Fruit fly (Drosophila melanogaster) whole organism, prepupa: ENCODE data around the gene dy.

Experiments used
- Blimp-1 ChIP-seq: fragments of 200-800 bp; sonication (Bioruptor generic); optimal IDR thresholded peaks from 3 replicates; lab custom pipeline; 2017; ENCODE audit warnings: missing biosample characterization, missing genetic modification characterization, mild to moderate bottlenecking, moderate library complexity, missing genetic modification reagents
- CG10631 ChIP-seq: fragments of 200-800 bp; sonication (Bioruptor generic); optimal IDR thresholded peaks from 2 replicates; lab custom pipeline; 2016; ENCODE audit warnings: missing biosample characterization, missing genetic modification characterization
- CG10669 ChIP-seq: fragments of 200-800 bp; sonication (Bioruptor generic); optimal IDR thresholded peaks from 3 replicates; lab custom pipeline; 2018; ENCODE audit warnings: missing biosample characterization, mild to moderate bottlenecking, missing genetic modification characterization, moderate library complexity
- CG11762 ChIP-seq: fragments of 200-800 bp; sonication (Bioruptor generic); optimal IDR thresholded peaks from 3 replicates; lab custom pipeline; 2016; ENCODE audit warnings: missing biosample characterization, missing genetic modification characterization; ENCODE audit not compliant: insufficient read depth
- CG15336 ChIP-seq: fragments of 200-800 bp; sonication (Bioruptor generic); IDR thresholded peaks from 2 replicates; pipeline ENCODE4 v1.3.6; 2022; ENCODE audit warnings: missing biosample characterization, missing genetic modification characterization
- CG16779 ChIP-seq: fragments of 200-800 bp; sonication (Bioruptor generic); optimal IDR thresholded peaks from 3 replicates; lab custom pipeline; 2017; ENCODE audit warnings: missing biosample characterization, mild to moderate bottlenecking, missing genetic modification characterization
- CG31627 ChIP-seq: fragments of 200-800 bp; sonication (Bioruptor generic); optimal IDR thresholded peaks from 3 replicates; lab custom pipeline; 2016; ENCODE audit warnings: missing biosample characterization, missing genetic modification characterization
- CG32006 ChIP-seq: fragments of 200-800 bp; sonication (Bioruptor generic); optimal IDR thresholded peaks from 3 replicates; lab custom pipeline; 2017; ENCODE audit warnings: missing biosample characterization, mild to moderate bottlenecking, missing genetic modification characterization
- CG34406 ChIP-seq: fragments of 200-800 bp; sonication (Bioruptor generic); optimal IDR thresholded peaks from 3 replicates; lab custom pipeline; 2016; ENCODE audit warnings: missing biosample characterization, missing genetic modification characterization
- CG3919 ChIP-seq: fragments of 200-800 bp; sonication (Bioruptor generic); optimal IDR thresholded peaks from 3 replicates; lab custom pipeline; 2016; ENCODE audit warnings: missing biosample characterization, missing genetic modification characterization
- CG6163 ChIP-seq: fragments of 200-800 bp; sonication (Bioruptor generic); IDR thresholded peaks from 3 replicates; pipeline ENCODE4 v1.3.6; 2022; ENCODE audit warnings: missing biosample characterization, missing genetic modification characterization
- CG6276 ChIP-seq: fragments of 200-800 bp; sonication (Bioruptor generic); optimal IDR thresholded peaks from 2 replicates; lab custom pipeline; 2017; ENCODE audit warnings: missing biosample characterization, mild to moderate bottlenecking, missing genetic modification characterization
- CG6792 ChIP-seq: fragments of 200-800 bp; sonication (Bioruptor generic); optimal IDR thresholded peaks from 3 replicates; lab custom pipeline; 2016; ENCODE audit warnings: missing biosample characterization, missing genetic modification characterization
- CG6808 ChIP-seq: fragments of 200-800 bp; sonication (Bioruptor generic); optimal IDR thresholded peaks from 3 replicates; lab custom pipeline; 2017; ENCODE audit warnings: missing biosample characterization, missing genetic modification characterization, mild to moderate bottlenecking, moderate library complexity, missing genetic modification reagents
- CG6854 ChIP-seq: fragments of 200-800 bp; sonication (Bioruptor generic); optimal IDR thresholded peaks from 2 replicates; lab custom pipeline; 2017; ENCODE audit warnings: missing biosample characterization, mild to moderate bottlenecking, missing genetic modification characterization
- CG8119 ChIP-seq: fragments of 200-800 bp; sonication (Bioruptor generic); IDR thresholded peaks from 3 replicates; pipeline ENCODE4 v1.3.6; 2022; ENCODE audit warnings: missing biosample characterization, missing genetic modification characterization
- CG8319 ChIP-seq: fragments of 200-800 bp; sonication (Bioruptor generic); optimal IDR thresholded peaks from 3 replicates; lab custom pipeline; 2016; ENCODE audit warnings: missing biosample characterization, missing genetic modification characterization
- CG8632 ChIP-seq: fragments of 200-800 bp; sonication (Bioruptor generic); optimal IDR thresholded peaks from 3 replicates; lab custom pipeline; 2016; ENCODE audit warnings: missing biosample characterization, missing genetic modification characterization
- CG9139 ChIP-seq: fragments of 200-800 bp; sonication (Bioruptor generic); optimal IDR thresholded peaks from 3 replicates; lab custom pipeline; 2017; ENCODE audit warnings: missing biosample characterization, mild to moderate bottlenecking, missing genetic modification characterization
- Eip78C ChIP-seq: fragments of 200-800 bp; sonication (Bioruptor generic); peaks from one replicate; lab custom pipeline; 2016; ENCODE audit warnings: missing biosample characterization, missing genetic modification characterization
- Ets21C ChIP-seq: fragments of 200-800 bp; sonication (Bioruptor generic); optimal IDR thresholded peaks from 3 replicates; lab custom pipeline; 2016; ENCODE audit warnings: missing biosample characterization, missing genetic modification characterization
- Ets96B ChIP-seq: fragments of 200-800 bp; optimal IDR thresholded peaks from 2 replicates; lab custom pipeline; 2019; ENCODE audit warnings: missing biosample characterization, mild to moderate bottlenecking, missing genetic modification characterization, moderate library complexity
- Hr38 ChIP-seq: sonication (Bioruptor generic); optimal IDR thresholded peaks from 2 replicates; lab custom pipeline; 2016; ENCODE audit warnings: missing biosample characterization, missing genetic modification characterization
- Hr39 ChIP-seq: fragments of 200-800 bp; sonication (Bioruptor generic); optimal IDR thresholded peaks from 2 replicates; lab custom pipeline; 2016; ENCODE audit warnings: missing biosample characterization, missing genetic modification characterization
- Hr4 ChIP-seq: fragments of 200-800 bp; sonication (Bioruptor generic); optimal IDR thresholded peaks from 3 replicates; lab custom pipeline; 2016; ENCODE audit warnings: missing biosample characterization, missing genetic modification characterization
- Lpt ChIP-seq: fragments of 200-800 bp; sonication (Bioruptor generic); optimal IDR thresholded peaks from 3 replicates; lab custom pipeline; 2016; ENCODE audit warnings: missing biosample characterization, missing genetic modification characterization
- OdsH ChIP-seq: fragments of 200-800 bp; sonication (Bioruptor generic); optimal IDR thresholded peaks from 3 replicates; lab custom pipeline; 2016; ENCODE audit warnings: missing biosample characterization, missing genetic modification characterization
- Sox102F ChIP-seq: fragments of 200-800 bp; sonication (Bioruptor generic); optimal IDR thresholded peaks from 2 replicates; lab custom pipeline; 2016; ENCODE audit warnings: missing biosample characterization, mild to moderate bottlenecking, missing genetic modification characterization
- Sox14 ChIP-seq: fragments of 200-800 bp; sonication (Bioruptor generic); optimal IDR thresholded peaks from 3 replicates; lab custom pipeline; 2016; ENCODE audit warnings: missing biosample characterization, missing genetic modification characterization
- Sox15 ChIP-seq: fragments of 200-800 bp; sonication (Bioruptor generic); optimal IDR thresholded peaks from 3 replicates; lab custom pipeline; 2016; ENCODE audit warnings: missing biosample characterization, missing genetic modification characterization
- acj6 ChIP-seq: fragments of 200-800 bp; sonication (Bioruptor generic); optimal IDR thresholded peaks from 3 replicates; lab custom pipeline; 2016; ENCODE audit warnings: missing biosample characterization, missing genetic modification characterization
- cyc ChIP-seq: fragments of 200-800 bp; sonication (Bioruptor generic); optimal IDR thresholded peaks from 3 replicates; lab custom pipeline; 2016; ENCODE audit warnings: missing biosample characterization, missing genetic modification characterization
- dsx ChIP-seq: fragments of 200-800 bp; optimal IDR thresholded peaks from 3 replicates; lab custom pipeline; 2019; ENCODE audit warnings: missing biosample characterization, mild to moderate bottlenecking, missing genetic modification characterization, moderate library complexity; ENCODE audit not compliant: poor library complexity, severe bottlenecking
- esn ChIP-seq: fragments of 200-800 bp; sonication (Bioruptor generic); optimal IDR thresholded peaks from 2 replicates; lab custom pipeline; 2016; ENCODE audit warnings: missing biosample characterization, mild to moderate bottlenecking, missing genetic modification characterization, moderate library complexity
- fd59A ChIP-seq: fragments of 200-800 bp; sonication (Bioruptor generic); optimal IDR thresholded peaks from 2 replicates; lab custom pipeline; 2017; ENCODE audit warnings: missing biosample characterization, mild to moderate bottlenecking, missing genetic modification characterization, missing genetic modification reagents
- fkh ChIP-seq: fragments of 200-800 bp; sonication (Bioruptor generic); optimal IDR thresholded peaks from 3 replicates; lab custom pipeline; 2017; ENCODE audit warnings: missing biosample characterization, mild to moderate bottlenecking, missing genetic modification characterization, moderate library complexity
- lz ChIP-seq: fragments of 200-800 bp; sonication (Bioruptor generic); optimal IDR thresholded peaks from 3 replicates; lab custom pipeline; 2016; ENCODE audit warnings: missing biosample characterization, missing genetic modification characterization
- net ChIP-seq: fragments of 200-800 bp; sonication (Bioruptor generic); optimal IDR thresholded peaks from 3 replicates; lab custom pipeline; 2016; ENCODE audit warnings: missing biosample characterization, missing genetic modification characterization
- pdm3 ChIP-seq: fragments of 200-800 bp; sonication (Bioruptor generic); optimal IDR thresholded peaks from 3 replicates; lab custom pipeline; 2016; ENCODE audit warnings: missing biosample characterization, missing genetic modification characterization
- salr ChIP-seq, 2 experiments: fragments of 200-800 bp; sonication (Bioruptor generic); optimal IDR thresholded peaks; 3 replicates each; lab custom pipeline; 2016 to 2018; ENCODE audit warnings: missing biosample characterization in 2 of 2, missing genetic modification characterization in 2 of 2, mild to moderate bottlenecking in 1 of 2
- ss ChIP-seq, 2 experiments: fragments of 200-800 bp; sonication (Bioruptor generic); optimal IDR thresholded peaks; 2 replicates in 1 of 2; 3 replicates in 1 of 2; lab custom pipeline; 2017 to 2018; ENCODE audit warnings: mild to moderate bottlenecking in 2 of 2, missing biosample characterization in 2 of 2, missing genetic modification characterization in 2 of 2, moderate library complexity in 1 of 2
- svp ChIP-seq: fragments of 200-800 bp; sonication (Bioruptor generic); peaks from one replicate; lab custom pipeline; 2016; ENCODE audit warnings: missing biosample characterization, missing genetic modification characterization
- topi ChIP-seq: fragments of 200-800 bp; sonication (Bioruptor generic); optimal IDR thresholded peaks from 3 replicates; lab custom pipeline; 2016; ENCODE audit warnings: missing biosample characterization, missing genetic modification characterization
- vri ChIP-seq: fragments of 200-800 bp; sonication (Bioruptor generic); optimal IDR thresholded peaks from 3 replicates; lab custom pipeline; 2016; ENCODE audit warnings: missing biosample characterization, mild to moderate bottlenecking, missing genetic modification characterization

Gene dy

dm6 chrX:11792415-11793328, 14.1 kb upstream of the dy start, which contains the start of gene CkIIbeta:
Gene CkIIbeta, plus strand, starts transcription at chrX:11792533.
- peak; percentile 17 for TF ChIP-seq dsx (GFP tag; lab: Kevin White, UChicago)
- TF ChIP-seq pdm3, result no peak
- peak; percentile 3 for TF ChIP-seq CG6854
- peak; percentile 17; the same call in 1 of the 2 replicates for TF ChIP-seq CG15336 (GFP tag; lab: Robert Waterston, UW)
- TF ChIP-seq Sox14 (GFP tag; lab: Kevin White, UChicago), result peak; percentile 44
- TF ChIP-seq CG6792 (GFP tag; lab: Kevin White, UChicago), result peak; percentile 28
- TF ChIP-seq Sox102F (GFP tag; lab: Kevin White, UChicago), result peak; percentile 10
- TF ChIP-seq CG3919 (GFP tag; lab: Kevin White, UChicago), result peak; percentile 30
- peak; percentile 17 for TF ChIP-seq cyc
- peak; percentile 22 for TF ChIP-seq CG6808 (GFP tag; lab: Kevin White, UChicago)
- TF ChIP-seq fkh, result peak; percentile 73
- peak; percentile 39 for TF ChIP-seq esn (GFP tag; lab: Kevin White, UChicago)
- TF ChIP-seq topi (GFP tag; lab: Kevin White, UChicago), result peak; percentile 36
- no peak for TF ChIP-seq CG11762
- peak; percentile 31 for TF ChIP-seq CG16779 (tag; lab: Kevin White, UChicago)
- no peak for TF ChIP-seq acj6
- peak; percentile 37 for TF ChIP-seq CG31627 (GFP tag; lab: Kevin White, UChicago)
- TF ChIP-seq CG8119 (GFP tag; lab: Robert Waterston, UW), result no peak
- TF ChIP-seq vri (GFP tag; lab: Kevin White, UChicago), result peak; percentile 1
- peak; percentile 20 for TF ChIP-seq OdsH
- TF ChIP-seq Eip78C (GFP tag; lab: Kevin White, UChicago), result peak; percentile 83
- peak; percentile 1 for TF ChIP-seq CG10631 (GFP tag; lab: Kevin White, UChicago)
- peak; percentile 38 for TF ChIP-seq CG9139 (GFP tag; lab: Kevin White, UChicago)
- no peak for TF ChIP-seq CG8632 (GFP tag; lab: Kevin White, UChicago)
- no peak for TF ChIP-seq CG10669 (GFP tag; lab: Kevin White, UChicago)
- TF ChIP-seq svp (GFP tag; lab: Kevin White, UChicago), result peak; percentile 66
- no peak for TF ChIP-seq fd59A (GFP tag; lab: Kevin White, UChicago)
- TF ChIP-seq Hr39 (GFP tag; lab: Kevin White, UChicago), result peak; percentile 50
- peak; percentile 30 to 46 for TF ChIP-seq ss (GFP tag; optimal IDR thresholded peaks at IDR 0.05; lab: Kevin White, UChicago)
- TF ChIP-seq CG6276 (GFP tag; lab: Kevin White, UChicago), result peak; percentile 1
- no peak for TF ChIP-seq Ets21C (GFP tag; lab: Kevin White, UChicago)
- no peak for TF ChIP-seq CG32006 (GFP tag; lab: Kevin White, UChicago)
- TF ChIP-seq lz, result peak; percentile 23
- TF ChIP-seq Hr4 (GFP tag; lab: Kevin White, UChicago), result no peak

- TF ChIP-seq Hr4 (GFP tag; lab: Kevin White, UChicago) (peak; percentile 85), lz (peak; percentile 84), CG32006 (GFP tag; lab: Kevin White, UChicago) (peak; percentile 94), Lpt (GFP tag; lab: Kevin White, UChicago) (peak; percentile 77), net (GFP tag; lab: Kevin White, UChicago) (peak; percentile 82), CG10631 (GFP tag; lab: Kevin White, UChicago) (peak; percentile 82), ss (GFP tag; optimal IDR thresholded peaks at IDR 0.05; lab: Kevin White, UChicago) (peak; percentile 67 to 86), OdsH (peak; percentile 89), CG6792 (GFP tag; lab: Kevin White, UChicago) (peak; percentile 83), Ets96B (tag; lab: Kevin White, UChicago) (peak; percentile 84), CG6276 (GFP tag; lab: Kevin White, UChicago) (peak; percentile 86), CG8632 (GFP tag; lab: Kevin White, UChicago) (peak; percentile 79), dsx (GFP tag; lab: Kevin White, UChicago) (peak; percentile 85), CG34406 (GFP tag; lab: Kevin White, UChicago) (peak; percentile 78), salr (GFP tag; optimal IDR thresholded peaks at IDR 0.05; lab: Kevin White, UChicago) (peak; percentile 70 to 76), Blimp-1 (GFP tag; lab: Kevin White, UChicago) (peak; percentile 49), CG6808 (GFP tag; lab: Kevin White, UChicago) (peak; percentile 76), CG8319 (GFP tag; lab: Kevin White, UChicago) (peak; percentile 65), Hr38 (GFP tag; lab: Kevin White, UChicago) (no peak), CG6163 (GFP tag; lab: Robert Waterston, UW) (peak; percentile 93), CG9139 (GFP tag; lab: Kevin White, UChicago) (peak; percentile 52), svp (GFP tag; lab: Kevin White, UChicago) (peak; percentile 96), Sox15 (GFP tag; lab: Kevin White, UChicago) (peak; percentile 71), esn (GFP tag; lab: Kevin White, UChicago) (peak; percentile 87), CG10669 (GFP tag; lab: Kevin White, UChicago) (peak; percentile 85), Hr39 (GFP tag; lab: Kevin White, UChicago) (peak; percentile 82)
Measured at dm6 chrX:11788187-11788870, 9.7 kb upstream of the dy start.
